Worm (Caenorhabditis elegans) whole organism, young adult: ENCODE measurements around the gene tsp-1.

Experiments used
- F10E7.11 ChIP-seq: sonication (generic microtip); optimal IDR thresholded peaks from 2 replicates; lab custom pipeline; 2017; ENCODE audit warnings: mild to moderate bottlenecking, missing genetic modification characterization, moderate library complexity, missing compliant biosample characterization
- F22D6.2 ChIP-seq: sonication (generic microtip); optimal IDR thresholded peaks from 2 replicates; lab custom pipeline; 2016; ENCODE audit warnings: mild to moderate bottlenecking, missing genetic modification characterization, missing compliant biosample characterization
- ZK185.1 ChIP-seq: sonication (generic microtip); optimal IDR thresholded peaks from 2 replicates; lab custom pipeline; 2016; ENCODE audit warnings: mild to moderate bottlenecking, missing genetic modification characterization, missing compliant biosample characterization; ENCODE audit not compliant: poor library complexity, severe bottlenecking
- bed-2 ChIP-seq: fragments of 200-800 bp; sonication (Bioruptor generic); IDR thresholded peaks from 2 replicates; pipeline ENCODE4 v1.3.6; 2022; ENCODE audit warnings: missing genetic modification reagents, missing genetic modification characterization, missing compliant biosample characterization
- cebp-2 ChIP-seq: fragments of 200-800 bp; sonication (Bioruptor generic); IDR thresholded peaks from 2 replicates; pipeline ENCODE4 v1.3.6; 2022; ENCODE audit warnings: missing genetic modification characterization, missing compliant biosample characterization
- ceh-100 ChIP-seq: fragments of 200-800 bp; sonication (Bioruptor generic); IDR thresholded peaks from 2 replicates; pipeline ENCODE4 v1.3.6; 2022; ENCODE audit warnings: missing genetic modification reagents, missing genetic modification characterization, missing compliant biosample characterization
- dpl-1 ChIP-seq: fragments of 150-350 bp; optimal IDR thresholded peaks from 2 replicates; lab custom pipeline; 2014; ENCODE audit warnings: missing biosample characterization, missing genetic modification reagents, missing genetic modification characterization
- lin-26 ChIP-seq: fragments of 200-800 bp; sonication (Bioruptor generic); IDR thresholded peaks from 2 replicates; pipeline ENCODE4 v1.3.6; 2022; ENCODE audit warnings: missing genetic modification reagents, missing genetic modification characterization, missing compliant biosample characterization
- lin-54 ChIP-seq: fragments of 200-800 bp; sonication (Bioruptor generic); optimal IDR thresholded peaks from 2 replicates; lab custom pipeline; 2018; ENCODE audit warnings: mild to moderate bottlenecking, missing genetic modification characterization, missing compliant biosample characterization
- madf-8 ChIP-seq: fragments of 200-800 bp; sonication (Bioruptor generic); conservative IDR thresholded peaks from 2 replicates; pipeline ENCODE4 v1.3.6; 2022; ENCODE audit warnings: missing genetic modification reagents, missing genetic modification characterization, missing compliant biosample characterization
- snpc-1.3 ChIP-seq: sonication (generic microtip); optimal IDR thresholded peaks from 2 replicates; lab custom pipeline; 2017; ENCODE audit warnings: missing genetic modification characterization, mild to moderate bottlenecking, missing compliant biosample characterization, antibody characterized with exemption, moderate library complexity, missing genotype, missing genetic modification reagents; ENCODE audit not compliant: insufficient read depth
- snpc-4 ChIP-seq, 5 experiments: fragments of 150-350 bp in 1 of 5; sonication (generic microtip) in 4 of 5; optimal IDR thresholded peaks; 2 replicates each; lab custom pipeline; 2014 to 2018; ENCODE audit warnings: missing genetic modification characterization in 5 of 5, missing biosample characterization in 3 of 5, antibody characterized with exemption in 2 of 5, mild to moderate bottlenecking in 2 of 5, missing compliant biosample characterization in 2 of 5, missing genotype in 2 of 5, moderate library complexity in 2 of 5, missing genetic modification reagents in 1 of 5

ce11 chrIII:8228916-8229315, 10.3 kb downstream of the tsp-1 start:
- no peak for TF ChIP-seq dpl-1 (GFP tag; lab: Kevin White, UChicago)
- no peak for TF ChIP-seq bed-2 (GFP tag; lab: Robert Waterston, UW)
- TF ChIP-seq snpc-4 (GFP tag; optimal IDR thresholded peaks at IDR 0.05; lab: Kevin White, UChicago): no peak
- TF ChIP-seq snpc-4 (tag; optimal IDR thresholded peaks at IDR 0.05; lab: Kevin White, UChicago): no peak
- TF ChIP-seq cebp-2: no peak
- no peak for TF ChIP-seq lin-54 (GFP tag; lab: Kevin White, UChicago)
- no peak for TF ChIP-seq snpc-1.3 (tag; lab: Kevin White, UChicago)
- TF ChIP-seq F10E7.11: no peak
- TF ChIP-seq F22D6.2 (tag; lab: Kevin White, UChicago): no peak
- no peak for TF ChIP-seq lin-26 (GFP tag; lab: Robert Waterston, UW)
- TF ChIP-seq madf-8 (GFP tag; lab: Robert Waterston, UW): no peak
- TF ChIP-seq ZK185.1 (tag; lab: Kevin White, UChicago): no peak
- no peak for TF ChIP-seq ceh-100 (GFP tag; lab: Robert Waterston, UW)
